Worm (Caenorhabditis elegans) whole organism, young adult: ENCODE data around the gene F26F4.8.

Experiments
- B0035.1 ChIP-seq: sonication (generic microtip); optimal IDR thresholded peaks from 2 replicates; lab custom pipeline; 2016; ENCODE audit warnings: missing genetic modification characterization, mild to moderate bottlenecking, missing compliant biosample characterization, missing genotype, missing genetic modification reagents
- B0261.1 ChIP-seq: sonication (generic microtip); optimal IDR thresholded peaks from 2 replicates; lab custom pipeline; 2016; ENCODE audit warnings: mild to moderate bottlenecking, missing genetic modification characterization, moderate library complexity, missing compliant biosample characterization
- C06A6.2 ChIP-seq: fragments of 200-800 bp; sonication (Bioruptor generic); conservative IDR thresholded peaks from 2 replicates; pipeline ENCODE4 v1.3.6; 2022; ENCODE audit warnings: missing genetic modification characterization, missing compliant biosample characterization
- D2030.7 ChIP-seq: fragments of 200-800 bp; sonication (Bioruptor generic); IDR thresholded peaks from 2 replicates; pipeline ENCODE4 v1.3.6; 2022; ENCODE audit warnings: missing genetic modification reagents, missing genetic modification characterization, missing compliant biosample characterization
- F33H1.4 ChIP-seq: fragments of 200-800 bp; sonication (Bioruptor generic); IDR thresholded peaks from 2 replicates; pipeline ENCODE4 v1.3.6; 2022; ENCODE audit warnings: missing genetic modification reagents, missing genetic modification characterization, missing compliant biosample characterization
- F37B4.10 ChIP-seq: fragments of 200-800 bp; sonication (Bioruptor generic); IDR thresholded peaks from 2 replicates; pipeline ENCODE4 v1.3.6; 2022; ENCODE audit warnings: missing genetic modification characterization, missing compliant biosample characterization
- F49E8.2 ChIP-seq: sonication (generic microtip); optimal IDR thresholded peaks from 3 replicates; lab custom pipeline; 2017; ENCODE audit warnings: missing genetic modification characterization, mild to moderate bottlenecking, missing compliant biosample characterization, antibody characterized with exemption, moderate library complexity; ENCODE audit not compliant: insufficient read depth
- F57C9.4 ChIP-seq: sonication (generic microtip); optimal IDR thresholded peaks from 2 replicates; lab custom pipeline; 2017; ENCODE audit warnings: mild to moderate bottlenecking, missing genetic modification characterization, missing compliant biosample characterization
- Y53F4B.3 ChIP-seq: fragments of 200-800 bp; sonication (Bioruptor generic); IDR thresholded peaks from 2 replicates; pipeline ENCODE4 v1.3.6; 2022; ENCODE audit warnings: missing genetic modification reagents, missing genetic modification characterization, missing compliant biosample characterization
- Y56A3A.18 ChIP-seq: fragments of 200-800 bp; sonication (Bioruptor generic); IDR thresholded peaks from 2 replicates; pipeline ENCODE4 v1.3.6; 2022; ENCODE audit warnings: missing genetic modification reagents, missing genetic modification characterization, missing compliant biosample characterization
- aptf-3 ChIP-seq: fragments of 200-800 bp; sonication (Bioruptor generic); IDR thresholded peaks from 2 replicates; pipeline ENCODE4 v1.3.6; 2022; ENCODE audit warnings: missing genetic modification characterization, missing compliant biosample characterization
- atf-7 ChIP-seq: sonication (generic microtip); optimal IDR thresholded peaks from 2 replicates; lab custom pipeline; 2017; ENCODE audit warnings: mild to moderate bottlenecking, missing genetic modification characterization, missing compliant biosample characterization
- attf-3 ChIP-seq: fragments of 200-800 bp; sonication (Bioruptor generic); conservative IDR thresholded peaks from 2 replicates; pipeline ENCODE4 v1.3.6; 2022; ENCODE audit warnings: missing genetic modification reagents, missing genetic modification characterization, missing compliant biosample characterization
- attf-5 ChIP-seq: fragments of 200-800 bp; sonication (Bioruptor generic); optimal IDR thresholded peaks from 2 replicates; lab custom pipeline; 2018; ENCODE audit warnings: mild to moderate bottlenecking, missing genetic modification characterization, missing compliant biosample characterization
- attf-6 ChIP-seq: fragments of 200-800 bp; sonication (Bioruptor generic); IDR thresholded peaks from 2 replicates; pipeline ENCODE4 v1.3.6; 2022; ENCODE audit warnings: missing genetic modification reagents, missing genetic modification characterization, missing compliant biosample characterization
- cebp-1 ChIP-seq, 2 experiments: fragments of 200-800 bp in 1 of 2; sonication (Bioruptor generic) in 1 of 2; sonication (generic microtip) in 1 of 2; IDR thresholded peaks in 1 of 2; optimal IDR thresholded peaks in 1 of 2; 2 replicates each; pipeline versions ENCODE4 v1.3.6 to Lab custom; 2017 to 2022; ENCODE audit warnings: missing compliant biosample characterization in 2 of 2, missing genetic modification characterization in 2 of 2, mild to moderate bottlenecking in 1 of 2, missing genetic modification reagents in 1 of 2, moderate library complexity in 1 of 2
- ceh-58 ChIP-seq: fragments of 200-800 bp; sonication (Bioruptor generic); IDR thresholded peaks from 2 replicates; pipeline ENCODE4 v1.3.6; 2022; ENCODE audit warnings: missing genetic modification characterization, missing compliant biosample characterization
- die-1 ChIP-seq: sonication (generic microtip); optimal IDR thresholded peaks from 2 replicates; lab custom pipeline; 2016; ENCODE audit warnings: missing genotype, mild to moderate bottlenecking, missing genetic modification characterization, missing compliant biosample characterization
- dox-1 ChIP-seq: fragments of 200-800 bp; sonication (Bioruptor generic); IDR thresholded peaks from 2 replicates; pipeline ENCODE4 v1.3.6; 2022; ENCODE audit warnings: missing genetic modification reagents, missing genetic modification characterization, missing compliant biosample characterization
- dpff-1 ChIP-seq: sonication (generic microtip); optimal IDR thresholded peaks from 2 replicates; lab custom pipeline; 2017; ENCODE audit warnings: mild to moderate bottlenecking, missing genetic modification characterization, missing compliant biosample characterization
- dpl-1 ChIP-seq: fragments of 150-350 bp; optimal IDR thresholded peaks from 2 replicates; lab custom pipeline; 2014; ENCODE audit warnings: missing biosample characterization, missing genetic modification reagents, missing genetic modification characterization
- efl-1 ChIP-seq: fragments of 150-350 bp; optimal IDR thresholded peaks from 2 replicates; lab custom pipeline; 2014; ENCODE audit warnings: missing biosample characterization, missing genetic modification reagents, missing genetic modification characterization
- hlh-12 ChIP-seq: sonication (generic microtip); optimal IDR thresholded peaks from 2 replicates; lab custom pipeline; 2016; ENCODE audit warnings: missing genetic modification characterization, missing compliant biosample characterization
- let-607 ChIP-seq, 2 experiments: fragments of 200-800 bp in 1 of 2; sonication (Bioruptor generic) in 1 of 2; sonication (generic microtip) in 1 of 2; optimal IDR thresholded peaks; 2 replicates each; lab custom pipeline; 2016 to 2018; ENCODE audit warnings: mild to moderate bottlenecking in 2 of 2, missing compliant biosample characterization in 2 of 2, missing genetic modification characterization in 2 of 2, moderate library complexity in 2 of 2, missing genotype in 1 of 2
- lin-35 ChIP-seq, 3 experiments: fragments of 150-350 bp in 2 of 3; sonication (generic microtip) in 1 of 3; optimal IDR thresholded peaks; 2 replicates each; lab custom pipeline; 2014 to 2018; ENCODE audit warnings: missing biosample characterization in 3 of 3, missing genetic modification characterization in 3 of 3, missing genetic modification reagents in 3 of 3
- lin-54 ChIP-seq: fragments of 200-800 bp; sonication (Bioruptor generic); optimal IDR thresholded peaks from 2 replicates; lab custom pipeline; 2018; ENCODE audit warnings: mild to moderate bottlenecking, missing genetic modification characterization, missing compliant biosample characterization
- lsl-1 ChIP-seq: fragments of 200-800 bp; sonication (Bioruptor generic); optimal IDR thresholded peaks from 2 replicates; lab custom pipeline; 2018; ENCODE audit warnings: mild to moderate bottlenecking, missing genetic modification characterization, moderate library complexity, missing compliant biosample characterization
- lsy-27 ChIP-seq: sonication (generic microtip); optimal IDR thresholded peaks from 2 replicates; lab custom pipeline; 2017; ENCODE audit warnings: missing genetic modification characterization, mild to moderate bottlenecking, missing compliant biosample characterization, antibody characterized with exemption, missing genotype, borderline replicate concordance; ENCODE audit not compliant: insufficient read depth
- madf-6 ChIP-seq: fragments of 200-800 bp; sonication (Bioruptor generic); IDR thresholded peaks from 2 replicates; pipeline ENCODE4 v1.3.6; 2022; ENCODE audit warnings: missing genetic modification reagents, missing genetic modification characterization, missing compliant biosample characterization
- mcd-1 ChIP-seq: fragments of 200-800 bp; sonication (Bioruptor generic); IDR thresholded peaks from 2 replicates; pipeline ENCODE4 v1.3.6; 2022; ENCODE audit warnings: missing genetic modification reagents, missing genetic modification characterization, missing compliant biosample characterization
- mxl-1 ChIP-seq: sonication (generic microtip); optimal IDR thresholded peaks from 2 replicates; lab custom pipeline; 2016; ENCODE audit warnings: missing genetic modification characterization, missing compliant biosample characterization
- nfyb-1 ChIP-seq: fragments of 200-800 bp; sonication (Bioruptor generic); IDR thresholded peaks from 2 replicates; pipeline ENCODE4 v1.3.6; 2022; ENCODE audit warnings: missing genetic modification reagents, missing genetic modification characterization, missing compliant biosample characterization
- nhr-80 ChIP-seq: sonication (generic microtip); optimal IDR thresholded peaks from 2 replicates; lab custom pipeline; 2016; ENCODE audit warnings: missing genetic modification characterization, missing compliant biosample characterization
- rpc-1 ChIP-seq, 2 experiments: fragments of 150-350 bp in 1 of 2; sonication (generic microtip) in 1 of 2; optimal IDR thresholded peaks; 2 replicates each; lab custom pipeline; 2014 to 2018; ENCODE audit warnings: missing biosample characterization in 1 of 2, missing genetic modification characterization in 1 of 2, missing genetic modification reagents in 1 of 2, missing genotype in 1 of 2
- snpc-3.4 ChIP-seq: sonication (generic microtip); optimal IDR thresholded peaks from 2 replicates; lab custom pipeline; 2017; ENCODE audit warnings: missing genetic modification characterization, mild to moderate bottlenecking, missing compliant biosample characterization, antibody characterized with exemption, moderate library complexity, missing genotype, missing genetic modification reagents
- somi-1 ChIP-seq: fragments of 200-800 bp; sonication (Bioruptor generic); optimal IDR thresholded peaks from 2 replicates; lab custom pipeline; 2018; ENCODE audit warnings: mild to moderate bottlenecking, missing genetic modification characterization, missing compliant biosample characterization
- sptf-2 ChIP-seq: fragments of 200-800 bp; sonication (Bioruptor generic); optimal IDR thresholded peaks from 2 replicates; lab custom pipeline; 2018; ENCODE audit warnings: mild to moderate bottlenecking, missing genetic modification characterization, missing compliant biosample characterization
- tbx-9 ChIP-seq: sonication (generic microtip); optimal IDR thresholded peaks from 2 replicates; lab custom pipeline; 2016; ENCODE audit warnings: borderline replicate concordance, missing genetic modification characterization, inconsistent platforms, missing compliant biosample characterization
- unc-62 ChIP-seq: fragments of 150-350 bp; optimal IDR thresholded peaks from 2 replicates; lab custom pipeline; 2014; ENCODE audit warnings: missing biosample characterization, missing genetic modification reagents, missing genetic modification characterization
- xnd-1 ChIP-seq: sonication (generic microtip); optimal IDR thresholded peaks from 2 replicates; lab custom pipeline; 2016; ENCODE audit warnings: missing genotype, missing genetic modification reagents, missing genetic modification characterization, missing compliant biosample characterization
- zfh-2 ChIP-seq: fragments of 200-800 bp; sonication (Bioruptor generic); conservative IDR thresholded peaks from 2 replicates; pipeline ENCODE4 v1.3.6; 2022; ENCODE audit warnings: missing genetic modification reagents, missing genetic modification characterization, missing compliant biosample characterization
- ztf-26 ChIP-seq: sonication (generic microtip); optimal IDR thresholded peaks from 2 replicates; lab custom pipeline; 2017; ENCODE audit warnings: missing genetic modification characterization, missing compliant biosample characterization
- ztf-28 ChIP-seq: fragments of 200-800 bp; sonication (Bioruptor generic); IDR thresholded peaks from 2 replicates; pipeline ENCODE4 v1.3.6; 2022; ENCODE audit warnings: missing genetic modification reagents, missing genetic modification characterization, missing compliant biosample characterization
- ztf-6 ChIP-seq: fragments of 200-800 bp; sonication (Bioruptor generic); IDR thresholded peaks from 2 replicates; pipeline ENCODE4 v1.3.6; 2022; ENCODE audit warnings: missing genetic modification reagents, missing genetic modification characterization, missing compliant biosample characterization

Gene F26F4.8

ce11 chrIII:4918906-4919305 lies 13.6 kb upstream of the F26F4.8 start:
- TF ChIP-seq rpc-1 (optimal IDR thresholded peaks at IDR 0.05; lab: Kevin White, UChicago), result no peak
- TF ChIP-seq rpc-1 (tag; optimal IDR thresholded peaks at IDR 0.05; lab: Kevin White, UChicago), result no peak
- TF ChIP-seq F37B4.10 (GFP tag; lab: Robert Waterston, UW), result no peak
- no peak for TF ChIP-seq madf-6 (GFP tag; lab: Robert Waterston, UW)

- TF ChIP-seq Y56A3A.18, result no peak
- no peak for TF ChIP-seq atf-7 (tag; lab: Kevin White, UChicago)
- TF ChIP-seq lin-54 (GFP tag; lab: Kevin White, UChicago), result peak; percentile 87
- no peak for TF ChIP-seq zfh-2 (GFP tag; lab: Robert Waterston, UW)
- TF ChIP-seq snpc-3.4 (tag; lab: Kevin White, UChicago), result peak; percentile 29
- peak; percentile 83 for TF ChIP-seq F33H1.4 (GFP tag; lab: Robert Waterston, UW)
- no peak for TF ChIP-seq ztf-6
- TF ChIP-seq attf-3 (GFP tag; lab: Robert Waterston, UW), result no peak
- TF ChIP-seq mcd-1 (GFP tag; lab: Robert Waterston, UW), result 0 out of 2 replicates have a peak, but pooled peaks have one; percentile 30
- no peak for TF ChIP-seq hlh-12 (tag; lab: Kevin White, UChicago)
- TF ChIP-seq lsy-27 (tag; lab: Kevin White, UChicago), result no peak
- TF ChIP-seq D2030.7 (GFP tag; lab: Robert Waterston, UW), result 0 out of 2 replicates have a peak, but pooled peaks have one; percentile 17
- TF ChIP-seq unc-62 (GFP tag; lab: Kevin White, UChicago), result no peak
- peak; percentile 71; the same call in 1 of the 2 replicates for TF ChIP-seq ztf-28 (GFP tag; lab: Robert Waterston, UW)
- TF ChIP-seq madf-6 (GFP tag; lab: Robert Waterston, UW), result peak; percentile 65; the same call in 1 of the 2 replicates
- TF ChIP-seq lsl-1 (GFP tag; lab: Kevin White, UChicago), result peak; percentile 13
- TF ChIP-seq nhr-80 (tag; lab: Kevin White, UChicago), result peak; percentile 76
- no peak for TF ChIP-seq B0261.1 (tag; lab: Kevin White, UChicago)
- TF ChIP-seq dpff-1, result no peak
- TF ChIP-seq nfyb-1, result no peak
- no peak for TF ChIP-seq ceh-58
- TF ChIP-seq cebp-1 (GFP tag; IDR thresholded peaks at IDR 0.05; lab: Robert Waterston, UW), result no peak
- TF ChIP-seq cebp-1 (tag; optimal IDR thresholded peaks at IDR 0.05; lab: Kevin White, UChicago), result peak; percentile 80
- TF ChIP-seq Y53F4B.3 (GFP tag; lab: Robert Waterston, UW), result no peak
- TF ChIP-seq attf-6 (GFP tag; lab: Robert Waterston, UW), result no peak
- no peak for TF ChIP-seq tbx-9
- no peak for TF ChIP-seq F49E8.2 (tag; lab: Kevin White, UChicago)
- TF ChIP-seq efl-1 (GFP tag; lab: Kevin White, UChicago), result peak; percentile 70
- no peak for TF ChIP-seq C06A6.2 (GFP tag; lab: Robert Waterston, UW)
- TF ChIP-seq F57C9.4 (tag; lab: Kevin White, UChicago), result no peak
- TF ChIP-seq B0035.1 (tag; lab: Kevin White, UChicago), result no peak
- TF ChIP-seq dox-1 (GFP tag; lab: Robert Waterston, UW), result no peak
- TF ChIP-seq dpl-1 (GFP tag; lab: Kevin White, UChicago), result peak; percentile 78
- peak; percentile 50 for TF ChIP-seq attf-5
- peak in 1 of 3 experiments; percentile 72 for TF ChIP-seq lin-35 (GFP tag; optimal IDR thresholded peaks at IDR 0.05; lab: Kevin White, UChicago)
- no peak for TF ChIP-seq F37B4.10 (GFP tag; lab: Robert Waterston, UW)
- no peak for TF ChIP-seq xnd-1 (tag; lab: Kevin White, UChicago)
- no peak for TF ChIP-seq mxl-1
- TF ChIP-seq sptf-2 (GFP tag; lab: Kevin White, UChicago), result no peak
- TF ChIP-seq die-1 (tag; lab: Kevin White, UChicago), result no peak
- no peak for TF ChIP-seq somi-1
- no peak for TF ChIP-seq ztf-26
- no peak for TF ChIP-seq aptf-3 (GFP tag; lab: Robert Waterston, UW)
- peak; percentile 85 to 96 for TF ChIP-seq let-607 (tag; optimal IDR thresholded peaks at IDR 0.05; lab: Kevin White, UChicago)
Observed at ce11 chrIII:4917960-4918712, 12.9 kb upstream of the F26F4.8 start, which contains the start of gene rpb-8. Gene rpb-8, minus strand, starts transcription at chrIII:4918008.
